Worm (Caenorhabditis elegans) whole organism, L2 larva: ENCODE data around the gene Y39A1A.20.

Experiments
- ama-1 ChIP-seq: fragments of 150-350 bp; optimal IDR thresholded peaks from 2 replicates; lab custom pipeline; 2018; ENCODE audit warnings: inconsistent platforms
- ceh-16 ChIP-seq: fragments of 150-350 bp; optimal IDR thresholded peaks from 2 replicates; lab custom pipeline; 2014; ENCODE audit warnings: missing biosample characterization, missing genetic modification characterization
- mab-5 ChIP-seq: fragments of 150-350 bp; optimal IDR thresholded peaks from 2 replicates; lab custom pipeline; 2014; ENCODE audit warnings: missing biosample characterization, missing genetic modification characterization
- nhr-10 ChIP-seq: sonication (generic microtip); optimal IDR thresholded peaks from 2 replicates; lab custom pipeline; 2017; ENCODE audit warnings: missing biosample characterization, missing genetic modification characterization
- nhr-11 ChIP-seq: fragments of 150-350 bp; optimal IDR thresholded peaks from 2 replicates; lab custom pipeline; 2014; ENCODE audit warnings: missing biosample characterization, missing genetic modification characterization
- ztf-11 ChIP-seq: sonication (generic microtip); optimal IDR thresholded peaks from 2 replicates; lab custom pipeline; 2017; ENCODE audit warnings: missing biosample characterization, missing genetic modification characterization

Y39A1A.20 gene

DNA sequence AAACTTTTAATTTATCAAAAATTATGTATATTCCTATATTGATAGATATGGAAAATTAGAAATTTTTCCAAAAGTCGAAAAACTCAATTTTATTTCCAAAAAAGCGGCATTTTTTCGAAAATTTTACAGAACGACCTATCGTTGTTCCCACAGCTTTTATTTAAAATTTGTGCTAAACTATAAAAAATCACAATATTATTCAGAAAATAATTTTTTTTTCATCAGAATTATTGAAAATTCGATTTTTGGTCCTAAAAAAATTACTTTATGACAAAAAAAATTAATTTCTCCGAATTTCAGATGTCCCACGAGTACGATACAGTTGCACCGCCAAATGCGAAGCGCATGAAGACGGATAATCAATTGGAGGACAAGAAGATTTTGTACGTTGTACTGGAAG is 51.1 kb downstream of the Y39A1A.20 start, which contains the start of gene emg-1:
Gene emg-1 (plus strand): TSS at position 301 of the 400 bp plus-strand sequence.
- TF ChIP-seq ceh-16 (tag; lab: Kevin White, UChicago) (no peak), nhr-11 (tag; lab: Kevin White, UChicago) (no peak), nhr-10 (tag; lab: Kevin White, UChicago) (no peak), mab-5 (no peak), ama-1 (lab: Kevin White, UChicago) (no peak), ztf-11 (tag; lab: Kevin White, UChicago) (no peak)
- TF ChIP-seq, all 48 proteins: peak for 0
